Fruit fly (Drosophila melanogaster) whole organism, pupa: ENCODE results near the gene CG9497.

Experiments
- CG10348 ChIP-seq: fragments of 200-800 bp; sonication (Bioruptor generic); IDR thresholded peaks from 2 replicates; pipeline ENCODE4 v1.3.6; 2022; ENCODE audit warnings: missing biosample characterization, missing genetic modification characterization
- CG12605 ChIP-seq: fragments of 200-800 bp; sonication (Bioruptor generic); IDR thresholded peaks from 2 replicates; pipeline ENCODE4 v1.3.6; 2022; ENCODE audit warnings: missing biosample characterization, missing genetic modification characterization
- CG13204 ChIP-seq: fragments of 200-800 bp; sonication (Bioruptor generic); optimal IDR thresholded peaks from 2 replicates; lab custom pipeline; 2018; ENCODE audit warnings: missing biosample characterization, mild to moderate bottlenecking, missing genetic modification characterization, moderate library complexity
- CG14655 ChIP-seq: fragments of 200-800 bp; sonication (Bioruptor generic); optimal IDR thresholded peaks from 3 replicates; lab custom pipeline; 2017; ENCODE audit warnings: mild to moderate bottlenecking, missing biosample characterization, missing genetic modification reagents, missing genetic modification characterization
- CG15710 ChIP-seq: fragments of 200-800 bp; sonication (Bioruptor generic); optimal IDR thresholded peaks from 2 replicates; lab custom pipeline; 2018; ENCODE audit warnings: missing biosample characterization, mild to moderate bottlenecking, missing genetic modification characterization, moderate library complexity
- CG17806 ChIP-seq: fragments of 200-800 bp; sonication (Bioruptor generic); optimal IDR thresholded peaks from 2 replicates; lab custom pipeline; 2018; ENCODE audit warnings: missing biosample characterization, mild to moderate bottlenecking, missing genetic modification characterization, moderate library complexity
- CG32121 ChIP-seq: fragments of 200-800 bp; sonication (Bioruptor generic); IDR thresholded peaks from 2 replicates; pipeline ENCODE4 v1.3.6; 2022; ENCODE audit warnings: missing biosample characterization, missing genetic modification characterization
- CG34367 ChIP-seq: fragments of 200-800 bp; sonication (Bioruptor generic); optimal IDR thresholded peaks from 2 replicates; lab custom pipeline; 2018; ENCODE audit warnings: missing biosample characterization, mild to moderate bottlenecking, missing genetic modification characterization
- CG4496 ChIP-seq: fragments of 200-800 bp; sonication (Bioruptor generic); IDR thresholded peaks from 3 replicates; pipeline ENCODE4 v1.3.6; 2022; ENCODE audit warnings: missing biosample characterization, missing genetic modification characterization
- CG8159 ChIP-seq: fragments of 200-800 bp; sonication (Bioruptor generic); optimal IDR thresholded peaks from 3 replicates; lab custom pipeline; 2018; ENCODE audit warnings: missing biosample characterization, mild to moderate bottlenecking, missing genetic modification characterization, moderate library complexity
- CG8301 ChIP-seq: fragments of 200-800 bp; sonication (Bioruptor generic); optimal IDR thresholded peaks from 2 replicates; lab custom pipeline; 2018; ENCODE audit warnings: missing biosample characterization, mild to moderate bottlenecking, missing genetic modification characterization
- CG9948 ChIP-seq: fragments of 200-800 bp; sonication (Bioruptor generic); optimal IDR thresholded peaks from 2 replicates; lab custom pipeline; 2018; ENCODE audit warnings: missing biosample characterization, mild to moderate bottlenecking, missing genetic modification characterization, moderate library complexity
- D1 ChIP-seq: fragments of 200-800 bp; sonication (Bioruptor generic); optimal IDR thresholded peaks from 2 replicates; lab custom pipeline; 2018; ENCODE audit warnings: missing biosample characterization, mild to moderate bottlenecking, missing genetic modification characterization, moderate library complexity
- EcR ChIP-seq: fragments of 200-800 bp; sonication (Bioruptor generic); optimal IDR thresholded peaks from 3 replicates; lab custom pipeline; 2019; ENCODE audit warnings: missing biosample characterization, missing genetic modification characterization, mild to moderate bottlenecking, moderate library complexity, missing genetic modification reagents
- Ets98B ChIP-seq: fragments of 200-800 bp; sonication (Bioruptor generic); IDR thresholded peaks from 2 replicates; pipeline ENCODE4 v1.3.6; 2022; ENCODE audit warnings: missing biosample characterization, missing genetic modification characterization
- Pif1A ChIP-seq: fragments of 200-800 bp; sonication (Bioruptor generic); optimal IDR thresholded peaks from 3 replicates; lab custom pipeline; 2016; ENCODE audit warnings: missing biosample characterization, missing genetic modification characterization
- Pif1B ChIP-seq: fragments of 200-800 bp; sonication (Bioruptor generic); optimal IDR thresholded peaks from 3 replicates; lab custom pipeline; 2016; ENCODE audit warnings: missing biosample characterization, missing genetic modification characterization
- Snoo ChIP-seq: fragments of 200-800 bp; sonication (Bioruptor generic); optimal IDR thresholded peaks from 3 replicates; lab custom pipeline; 2017; ENCODE audit warnings: missing biosample characterization, mild to moderate bottlenecking, missing genetic modification characterization, inconsistent platforms
- fd96Ca ChIP-seq: fragments of 200-800 bp; sonication (Bioruptor generic); IDR thresholded peaks from 3 replicates; pipeline ENCODE4 v1.3.6; 2022; ENCODE audit warnings: missing biosample characterization, missing genetic modification characterization
- gl ChIP-seq: fragments of 200-800 bp; sonication (Bioruptor generic); optimal IDR thresholded peaks from 2 replicates; lab custom pipeline; 2018; ENCODE audit warnings: missing biosample characterization, mild to moderate bottlenecking, missing genetic modification characterization
- rn ChIP-seq: fragments of 200-800 bp; sonication (Bioruptor generic); IDR thresholded peaks from 2 replicates; pipeline ENCODE4 v1.3.6; 2022; ENCODE audit warnings: missing biosample characterization, missing genetic modification characterization

Gene CG9497

DNA sequence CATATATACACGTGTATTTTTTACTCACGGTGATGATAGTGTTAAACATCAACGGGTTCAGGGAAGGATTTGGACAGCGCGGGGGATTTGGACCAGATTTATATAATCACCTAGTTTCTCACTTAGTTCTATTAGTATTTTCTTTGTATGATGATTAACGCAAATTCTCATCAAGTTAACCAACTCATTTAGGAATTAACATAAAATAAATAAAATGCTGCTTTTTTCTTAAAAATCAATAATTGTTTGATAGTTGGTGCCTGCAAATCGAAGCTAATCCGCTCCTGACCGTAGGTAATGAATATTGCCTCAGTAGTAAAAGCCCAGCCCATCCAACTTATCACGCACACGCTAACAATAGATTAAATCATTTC, 3.6 kb upstream of the CG9497 start:
- TF ChIP-seq CG15710 (tag; lab: Kevin White, UChicago) (peak; percentile 14), Pif1B (GFP tag; lab: Kevin White, UChicago) (no peak), D1 (tag; lab: Kevin White, UChicago) (no peak), CG14655 (GFP tag; lab: Kevin White, UChicago) (no peak), CG10348 (GFP tag; lab: Robert Waterston, UW) (no peak), CG17806 (tag; lab: Kevin White, UChicago) (no peak), fd96Ca (GFP tag; lab: Robert Waterston, UW) (0 out of 3 replicates have a peak, but pooled peaks have one; percentile 36), CG8159 (peak; percentile 38), Ets98B (GFP tag; lab: Robert Waterston, UW) (peak; percentile 24; the same call in 1 of the 2 replicates), EcR (GFP tag; lab: Kevin White, UChicago) (no peak), CG34367 (tag; lab: Kevin White, UChicago) (no peak), gl (tag; lab: Kevin White, UChicago) (no peak)

DNA sequence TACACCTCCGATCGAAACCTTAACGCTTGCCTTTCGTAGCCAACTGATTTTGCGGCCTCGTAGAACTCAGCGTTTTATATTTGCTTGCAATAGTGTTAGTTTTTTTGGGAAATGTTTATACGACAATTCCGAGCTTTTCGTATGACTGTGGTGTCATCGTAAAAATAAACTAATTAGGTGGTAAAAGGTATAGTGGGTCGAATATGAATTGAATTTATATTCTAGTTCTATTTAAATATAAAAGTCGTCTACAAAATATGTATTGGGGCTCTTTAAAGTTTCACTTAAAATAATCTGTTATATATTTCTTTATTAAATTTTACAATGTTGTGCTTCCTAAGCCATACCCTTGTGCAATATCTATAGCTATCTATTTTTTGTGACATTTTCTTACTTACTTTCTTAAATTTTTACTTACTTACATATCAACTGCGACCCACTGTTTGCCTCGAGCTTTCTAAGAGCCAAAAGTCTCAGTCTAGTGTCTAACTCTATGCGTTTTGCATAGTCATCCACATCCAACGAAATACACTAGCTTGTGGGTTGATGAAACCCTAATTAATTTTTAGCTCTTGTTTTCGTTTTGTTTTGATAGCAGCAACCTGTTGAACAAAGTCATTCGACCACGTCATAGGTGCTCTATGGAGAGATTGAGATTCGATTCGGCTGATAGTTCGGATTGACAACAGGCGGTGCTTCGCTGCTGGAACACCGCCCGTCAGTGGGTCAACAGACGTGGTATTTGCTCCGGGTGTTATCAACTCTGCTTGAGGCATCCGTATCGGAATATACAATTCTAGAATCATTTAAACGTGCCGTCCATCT, 3.0 kb upstream of the CG9497 start, which contains the start of gene CG9498:
TSS of gene CG9498 (minus strand) at position 51 of the 825 bp plus-strand sequence.
- TF ChIP-seq CG32121 (GFP tag; lab: Robert Waterston, UW) (no peak), Pif1B (GFP tag; lab: Kevin White, UChicago) (no peak), fd96Ca (GFP tag; lab: Robert Waterston, UW) (no peak), CG10348 (GFP tag; lab: Robert Waterston, UW) (no peak), Ets98B (GFP tag; lab: Robert Waterston, UW) (no peak), CG34367 (tag; lab: Kevin White, UChicago) (no peak), Pif1A (GFP tag; lab: Kevin White, UChicago) (no peak), CG12605 (no peak), CG8159 (no peak), CG9948 (no peak), Snoo (no peak), rn (GFP tag; lab: Robert Waterston, UW) (no peak), gl (tag; lab: Kevin White, UChicago) (no peak), CG8301 (tag; lab: Kevin White, UChicago) (no peak), CG14655 (GFP tag; lab: Kevin White, UChicago) (no peak), CG17806 (tag; lab: Kevin White, UChicago) (no peak), CG15710 (tag; lab: Kevin White, UChicago) (no peak), D1 (tag; lab: Kevin White, UChicago) (no peak), CG4496 (GFP tag; lab: Robert Waterston, UW) (no peak), EcR (GFP tag; lab: Kevin White, UChicago) (no peak)

- no peak for TF ChIP-seq CG9948
- TF ChIP-seq CG4496 (GFP tag; lab: Robert Waterston, UW) = peak; percentile 59; the same call in 2 of the 3 replicates
Measured at dm6 chr2L:6343084-6343873, 4.9 kb downstream of the CG9497 start.

DNA sequence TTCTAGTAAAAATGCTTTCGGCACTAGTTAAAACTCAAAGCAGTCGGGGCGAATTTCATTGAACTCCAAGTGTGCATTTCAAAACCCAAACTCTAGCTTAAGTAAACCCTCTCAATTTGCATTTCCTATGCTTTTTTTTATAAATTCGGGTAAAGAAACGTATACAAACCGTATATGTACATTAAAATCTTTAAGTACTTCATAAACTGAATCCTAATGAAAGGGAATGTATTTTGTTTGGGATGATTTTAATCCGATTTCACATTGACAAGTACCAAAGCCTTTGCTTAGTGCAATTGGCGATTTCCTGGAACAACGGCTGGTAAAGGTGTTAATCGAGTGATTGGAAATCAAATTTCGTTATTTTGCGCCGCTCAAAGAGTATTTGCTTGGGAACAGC, 7.0 kb downstream of the CG9497 start:
- TF ChIP-seq CG34367 (tag; lab: Kevin White, UChicago) = no peak
- TF ChIP-seq CG4496 (GFP tag; lab: Robert Waterston, UW) = no peak
- TF ChIP-seq CG15710 (tag; lab: Kevin White, UChicago) = no peak
- TF ChIP-seq Snoo = no peak
- no peak for TF ChIP-seq CG17806 (tag; lab: Kevin White, UChicago)
- TF ChIP-seq CG9948 = no peak
- TF ChIP-seq CG10348 (GFP tag; lab: Robert Waterston, UW) = no peak
- no peak for TF ChIP-seq Ets98B (GFP tag; lab: Robert Waterston, UW)
- no peak for TF ChIP-seq rn (GFP tag; lab: Robert Waterston, UW)
- no peak for TF ChIP-seq fd96Ca (GFP tag; lab: Robert Waterston, UW)
- no peak for TF ChIP-seq CG14655 (GFP tag; lab: Kevin White, UChicago)
- TF ChIP-seq EcR (GFP tag; lab: Kevin White, UChicago) = no peak
- TF ChIP-seq CG8159 = no peak
- TF ChIP-seq D1 (tag; lab: Kevin White, UChicago) = no peak
- TF ChIP-seq CG32121 (GFP tag; lab: Robert Waterston, UW) = no peak
- TF ChIP-seq gl (tag; lab: Kevin White, UChicago) = no peak
- no peak for TF ChIP-seq Pif1B (GFP tag; lab: Kevin White, UChicago)
- TF ChIP-seq CG13204 (GFP tag; lab: Kevin White, UChicago) = no peak

dm6 chr2L:6340222-6340725, 8.0 kb downstream of the CG9497 start:
- TF ChIP-seq CG14655 (GFP tag; lab: Kevin White, UChicago) = no peak
- no peak for TF ChIP-seq CG9948
- TF ChIP-seq Pif1B (GFP tag; lab: Kevin White, UChicago) = no peak
